Fruit fly (Drosophila melanogaster): Measurements from ENCODE around the gene CG4613.

DNA sequence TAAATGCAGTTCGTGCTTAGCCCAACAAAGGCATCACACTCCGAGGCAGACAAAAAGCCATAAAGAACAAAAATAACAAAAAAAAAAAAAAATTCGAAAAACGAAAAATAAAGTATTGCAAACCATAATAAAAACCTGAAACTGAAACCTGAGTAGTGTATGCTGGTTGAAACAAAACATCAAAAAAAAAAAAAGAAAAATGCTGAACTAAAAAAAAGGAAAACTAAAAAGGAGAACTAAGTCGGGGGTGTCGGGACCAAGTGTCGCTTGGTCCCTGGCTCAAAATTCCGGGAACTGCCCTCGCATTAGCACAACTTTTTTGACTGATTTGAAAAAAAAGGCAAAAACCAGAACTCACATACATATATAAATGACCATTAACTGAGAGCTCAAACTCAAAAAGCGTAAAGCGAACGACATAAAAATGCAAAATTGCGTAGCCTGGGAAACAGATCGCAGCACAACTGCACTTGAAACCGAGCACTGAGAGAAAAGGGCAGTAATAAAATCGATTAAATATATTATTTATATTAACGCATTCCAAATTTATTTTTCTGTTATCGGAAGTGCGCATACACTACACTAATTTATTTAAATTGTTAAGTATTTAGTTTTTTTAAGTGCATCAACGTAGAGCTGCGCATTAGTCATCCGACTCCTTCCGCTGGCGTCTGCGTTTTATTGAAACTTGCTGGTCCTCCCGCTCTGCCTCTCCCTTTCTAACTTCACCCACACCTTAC is 34.7 kb downstream of the CG4613 start:
- TF ChIP-seq CG4318 (GFP tag; optimal IDR thresholded peaks at IDR 0.05) (peak; percentile 21), CG11294 (GFP tag; IDR thresholded peaks at IDR 0.05) (0 out of 2 replicates have a peak, but pooled peaks have one; percentile 15), CG32006 (GFP tag; optimal IDR thresholded peaks at IDR 0.05) (peak; percentile 64), Hr39 (GFP tag; optimal IDR thresholded peaks at IDR 0.05) (peak; percentile 67), esn (GFP tag; optimal IDR thresholded peaks at IDR 0.05) (peak; percentile 81), CG6276 (GFP tag; optimal IDR thresholded peaks at IDR 0.05) (no peak), Sox102F (GFP tag; optimal IDR thresholded peaks at IDR 0.05) (peak; percentile 65), CG16779 (tag; optimal IDR thresholded peaks at IDR 0.05) (peak; percentile 3), vri (GFP tag; optimal IDR thresholded peaks at IDR 0.05) (peak; percentile 52), net (GFP tag; optimal IDR thresholded peaks at IDR 0.05) (peak; percentile 26)

Data from whole organism, prepupa.